Fruit fly (Drosophila melanogaster) whole organism, embryonic: Measurements from ENCODE around the gene Top3beta.
A peak's percentile ranks its signal among the peaks of the same experiment; 100 is the strongest.

Source experiments
- Awh ChIP-seq: fragments of 200-800 bp; sonication (Bioruptor generic); IDR thresholded peaks from 2 replicates; pipeline ENCODE4, ENCODE4 v1.3.6; 2022; ENCODE audit warnings: missing biosample characterization, missing genetic modification characterization
- Bteb2 ChIP-seq: fragments of 200-800 bp; sonication (Bioruptor generic); optimal IDR thresholded peaks from 2 replicates; lab custom pipeline; 2016; ENCODE audit warnings: missing biosample characterization, missing genetic modification characterization
- CG10147 ChIP-seq: fragments of 200-800 bp; sonication (Bioruptor generic); optimal IDR thresholded peaks from 2 replicates; lab custom pipeline; 2019; ENCODE audit warnings: missing biosample characterization, mild to moderate bottlenecking, missing genetic modification characterization, moderate library complexity
- CG11093 ChIP-seq: fragments of 200-800 bp; sonication (Bioruptor generic); IDR thresholded peaks from 3 replicates; pipeline ENCODE4 v1.3.6; 2022; ENCODE audit warnings: missing biosample characterization, missing genetic modification characterization
- CG12104 ChIP-seq: fragments of 200-800 bp; sonication (Bioruptor generic); optimal IDR thresholded peaks from 3 replicates; lab custom pipeline; 2016; ENCODE audit warnings: missing biosample characterization, missing genetic modification characterization
- CG13624 ChIP-seq: fragments of 200-800 bp; sonication (Bioruptor generic); optimal IDR thresholded peaks from 2 replicates; lab custom pipeline; 2016; ENCODE audit warnings: missing biosample characterization, missing genetic modification characterization
- CG14014 ChIP-seq: fragments of 200-800 bp; sonication (Bioruptor generic); IDR thresholded peaks from 2 replicates; pipeline ENCODE4 v1.3.6; 2022; ENCODE audit warnings: missing biosample characterization, missing genetic modification characterization
- CG1602 ChIP-seq: fragments of 200-800 bp; sonication (Bioruptor generic); optimal IDR thresholded peaks from 3 replicates; lab custom pipeline; 2016; ENCODE audit warnings: missing biosample characterization, missing genetic modification characterization
- CG17361 ChIP-seq: fragments of 200-800 bp; sonication (Bioruptor generic); IDR thresholded peaks from 3 replicates; pipeline ENCODE4 v1.3.6; 2022; ENCODE audit warnings: missing biosample characterization, missing genetic modification characterization
- CG18262 ChIP-seq: fragments of 200-800 bp; optimal IDR thresholded peaks from 3 replicates; lab custom pipeline; 2019; ENCODE audit warnings: missing biosample characterization, mild to moderate bottlenecking, missing genetic modification characterization, moderate library complexity
- CG2199 ChIP-seq: fragments of 200-800 bp; sonication (Bioruptor generic); IDR thresholded peaks from 3 replicates; pipeline ENCODE4 v1.3.6; 2022; ENCODE audit warnings: missing biosample characterization, missing genetic modification characterization
- CG31441 ChIP-seq: fragments of 200-800 bp; sonication (Bioruptor generic); IDR thresholded peaks from 2 replicates; pipeline ENCODE4 v1.3.6; 2022; ENCODE audit warnings: missing biosample characterization, missing genetic modification characterization
- CG3163 ChIP-seq: fragments of 200-800 bp; sonication (Bioruptor generic); optimal IDR thresholded peaks from 3 replicates; lab custom pipeline; 2016; ENCODE audit warnings: missing biosample characterization, missing genetic modification characterization
- CG33557 ChIP-seq: fragments of 200-800 bp; sonication (Bioruptor generic); optimal IDR thresholded peaks from 2 replicates; lab custom pipeline; 2019; ENCODE audit warnings: missing biosample characterization, mild to moderate bottlenecking, missing genetic modification characterization, moderate library complexity
- CG34224 ChIP-seq: fragments of 200-800 bp; sonication (Bioruptor generic); IDR thresholded peaks from 3 replicates; pipeline ENCODE4 v1.3.6; 2022; ENCODE audit warnings: missing biosample characterization, missing genetic modification characterization; ENCODE audit not compliant: partially characterized antibody
- CG42726 ChIP-seq: fragments of 200-800 bp; sonication (Bioruptor generic); IDR thresholded peaks from 2 replicates; pipeline ENCODE4 v1.3.6; 2022; ENCODE audit warnings: missing biosample characterization, missing genetic modification characterization; ENCODE audit not compliant: partially characterized antibody
- CG6175 ChIP-seq: fragments of 200-800 bp; sonication (Bioruptor generic); IDR thresholded peaks from 3 replicates; pipeline ENCODE4 v1.3.6; 2022; ENCODE audit warnings: missing biosample characterization, missing genetic modification characterization
- CG6254 ChIP-seq: fragments of 200-800 bp; sonication (Bioruptor generic); optimal IDR thresholded peaks from 3 replicates; lab custom pipeline; 2017; ENCODE audit warnings: mild to moderate bottlenecking, missing biosample characterization, missing genetic modification reagents, missing genetic modification characterization
- CG6683 ChIP-seq: fragments of 200-800 bp; sonication (Bioruptor generic); optimal IDR thresholded peaks from 2 replicates; lab custom pipeline; 2017; ENCODE audit warnings: missing biosample characterization, mild to moderate bottlenecking, missing genetic modification characterization, missing genetic modification reagents
- CG8924 ChIP-seq: fragments of 200-800 bp; optimal IDR thresholded peaks from 3 replicates; lab custom pipeline; 2019; ENCODE audit warnings: missing biosample characterization, mild to moderate bottlenecking, missing genetic modification characterization, moderate library complexity
- CG9817 ChIP-seq: fragments of 200-800 bp; sonication (Bioruptor generic); optimal IDR thresholded peaks from 2 replicates; lab custom pipeline; 2018; ENCODE audit warnings: missing biosample characterization, mild to moderate bottlenecking, missing genetic modification characterization, moderate library complexity
- CoRest ChIP-seq: fragments of 200-800 bp; sonication (Bioruptor generic); optimal IDR thresholded peaks from 3 replicates; lab custom pipeline; 2018; ENCODE audit warnings: missing biosample characterization, mild to moderate bottlenecking, missing genetic modification characterization, moderate library complexity
- Elba2 ChIP-seq: fragments of 200-800 bp; sonication (Bioruptor generic); optimal IDR thresholded peaks from 3 replicates; lab custom pipeline; 2016; ENCODE audit warnings: missing biosample characterization, missing genetic modification characterization
- HLH54F ChIP-seq: fragments of 200-800 bp; sonication (Bioruptor generic); optimal IDR thresholded peaks from 3 replicates; lab custom pipeline; 2016; ENCODE audit warnings: missing biosample characterization, missing genetic modification characterization
- Hmx ChIP-seq: fragments of 200-800 bp; sonication (Bioruptor generic); optimal IDR thresholded peaks from 2 replicates; lab custom pipeline; 2016; ENCODE audit warnings: missing biosample characterization, missing genetic modification characterization
- Mes4 ChIP-seq: fragments of 200-800 bp; sonication (Bioruptor generic); optimal IDR thresholded peaks from 2 replicates; lab custom pipeline; 2016; ENCODE audit warnings: missing biosample characterization, missing genetic modification characterization
- NC2β ChIP-seq: fragments of 200-800 bp; sonication (Bioruptor generic); optimal IDR thresholded peaks from 2 replicates; lab custom pipeline; 2016; ENCODE audit warnings: missing biosample characterization, missing genetic modification characterization
- Nf-YA ChIP-seq: fragments of 200-800 bp; sonication (Bioruptor generic); IDR thresholded peaks from 2 replicates; pipeline ENCODE4 v1.3.6; 2022; ENCODE audit warnings: missing biosample characterization, missing genetic modification characterization
- Opbp ChIP-seq: fragments of 200-800 bp; sonication (Bioruptor generic); IDR thresholded peaks from 3 replicates; pipeline ENCODE4 v1.3.6; 2022; ENCODE audit warnings: missing biosample characterization, missing genetic modification characterization; ENCODE audit not compliant: partially characterized antibody
- Spps ChIP-seq: fragments of 200-800 bp; sonication (Bioruptor generic); optimal IDR thresholded peaks from 2 replicates; lab custom pipeline; 2018; ENCODE audit warnings: missing biosample characterization, mild to moderate bottlenecking, missing genetic modification characterization
- YL-1 ChIP-seq: fragments of 200-800 bp; sonication (Bioruptor generic); optimal IDR thresholded peaks from 3 replicates; lab custom pipeline; 2017; ENCODE audit warnings: missing biosample characterization, mild to moderate bottlenecking, missing genetic modification characterization
- abd-A ChIP-seq: fragments of 200-800 bp; sonication (Bioruptor generic); optimal IDR thresholded peaks from 3 replicates; lab custom pipeline; 2019; ENCODE audit warnings: missing biosample characterization, mild to moderate bottlenecking, missing genetic modification characterization, moderate library complexity
- ase ChIP-seq: fragments of 200-800 bp; sonication (Bioruptor generic); IDR thresholded peaks from 3 replicates; pipeline ENCODE4 v1.3.6; 2022; ENCODE audit warnings: missing biosample characterization, missing genetic modification characterization
- caup ChIP-seq: fragments of 200-800 bp; sonication (Bioruptor generic); optimal IDR thresholded peaks from 3 replicates; lab custom pipeline; 2017; ENCODE audit warnings: missing biosample characterization, mild to moderate bottlenecking, missing genetic modification characterization, moderate library complexity; ENCODE audit not compliant: severe bottlenecking
- corto ChIP-seq: fragments of 200-800 bp; sonication (Bioruptor generic); optimal IDR thresholded peaks from 2 replicates; lab custom pipeline; 2016; ENCODE audit warnings: missing biosample characterization, mild to moderate bottlenecking, missing genetic modification characterization, moderate library complexity
- dm ChIP-seq: fragments of 200-800 bp; sonication (Bioruptor generic); optimal IDR thresholded peaks from 3 replicates; lab custom pipeline; 2016; ENCODE audit warnings: missing biosample characterization, missing genetic modification characterization
- emc ChIP-seq: fragments of 200-800 bp; sonication (Bioruptor generic); optimal IDR thresholded peaks from 2 replicates; lab custom pipeline; 2016; ENCODE audit warnings: missing biosample characterization, missing genetic modification characterization
- fd96Cb ChIP-seq: fragments of 200-800 bp; sonication (Bioruptor generic); optimal IDR thresholded peaks from 2 replicates; lab custom pipeline; 2018; ENCODE audit warnings: missing biosample characterization, mild to moderate bottlenecking, missing genetic modification characterization, moderate library complexity
- fu2 ChIP-seq: fragments of 200-800 bp; sonication (Bioruptor generic); optimal IDR thresholded peaks from 2 replicates; lab custom pipeline; 2016; ENCODE audit warnings: missing biosample characterization, missing genetic modification characterization
- hbn ChIP-seq: fragments of 200-800 bp; sonication (Bioruptor generic); IDR thresholded peaks from 2 replicates; pipeline ENCODE4 v1.3.6; 2022; ENCODE audit warnings: missing biosample characterization, missing genetic modification characterization; ENCODE audit not compliant: partially characterized antibody
- kay ChIP-seq: fragments of 200-800 bp; sonication (Bioruptor generic); optimal IDR thresholded peaks from 2 replicates; lab custom pipeline; 2016; ENCODE audit warnings: missing biosample characterization, missing genetic modification characterization
- ken ChIP-seq: fragments of 200-800 bp; sonication (Bioruptor generic); IDR thresholded peaks from 3 replicates; pipeline ENCODE4 v1.3.6; 2022; ENCODE audit warnings: missing biosample characterization, missing genetic modification characterization
- lmd ChIP-seq: fragments of 200-800 bp; sonication (Bioruptor generic); IDR thresholded peaks from 2 replicates; pipeline ENCODE4 v1.3.6; 2022; ENCODE audit warnings: missing biosample characterization, missing genetic modification characterization
- p53 ChIP-seq: fragments of 200-800 bp; sonication (Bioruptor generic); optimal IDR thresholded peaks from 2 replicates; lab custom pipeline; 2016; ENCODE audit warnings: missing biosample characterization, missing genetic modification characterization
- pita ChIP-seq: fragments of 200-800 bp; sonication (Bioruptor generic); optimal IDR thresholded peaks from 2 replicates; lab custom pipeline; 2017; ENCODE audit warnings: missing biosample characterization, mild to moderate bottlenecking, missing genetic modification characterization
- sim ChIP-seq: fragments of 200-800 bp; sonication (Bioruptor generic); IDR thresholded peaks from 2 replicates; pipeline ENCODE4 v1.3.6; 2022; ENCODE audit warnings: missing biosample characterization, missing genetic modification characterization
- sob ChIP-seq: fragments of 200-800 bp; sonication (Bioruptor generic); IDR thresholded peaks from 2 replicates; pipeline ENCODE4 v1.3.6; 2022; ENCODE audit warnings: missing biosample characterization, missing genetic modification characterization
- ttk ChIP-seq: fragments of 200-800 bp; sonication (Bioruptor generic); IDR thresholded peaks from 2 replicates; pipeline ENCODE4 v2.1.2; 2022; ENCODE audit warnings: missing biosample characterization, missing genetic modification characterization
- vvl ChIP-seq: fragments of 200-800 bp; sonication (Bioruptor generic); IDR thresholded peaks from 2 replicates; pipeline ENCODE4 v1.3.6; 2022; ENCODE audit warnings: missing biosample characterization, missing genetic modification characterization
- wek ChIP-seq: fragments of 200-800 bp; sonication (Bioruptor generic); optimal IDR thresholded peaks from 3 replicates; lab custom pipeline; 2018; ENCODE audit warnings: missing biosample characterization, mild to moderate bottlenecking, missing genetic modification characterization, moderate library complexity

Gene Top3beta

DNA sequence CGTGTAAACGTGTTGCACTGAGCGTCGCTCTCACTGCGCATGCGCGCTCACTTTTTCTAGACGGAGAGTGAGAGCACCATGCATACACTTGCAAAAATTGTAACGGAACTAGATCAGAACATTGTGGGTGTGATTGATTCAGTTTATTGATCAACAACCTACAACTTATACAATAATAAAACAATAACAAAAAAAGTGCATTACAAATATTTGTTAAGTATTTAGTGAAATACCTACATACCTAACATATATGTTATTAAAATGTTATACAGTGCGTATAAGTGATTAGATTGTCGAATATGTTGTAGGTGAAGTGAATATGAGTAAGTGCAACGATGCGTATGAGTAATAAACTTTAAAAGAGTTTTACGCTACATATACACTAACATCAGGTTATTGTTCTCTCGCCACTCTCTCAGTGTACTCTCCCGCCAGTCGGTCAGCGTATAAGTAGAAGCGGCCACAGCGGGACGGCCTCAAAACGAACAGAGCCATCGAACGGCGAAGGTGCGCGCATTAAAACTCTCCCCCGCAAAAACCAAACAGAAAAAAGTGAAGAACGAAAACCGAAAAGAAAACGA is 42.7 kb upstream of the Top3beta start, which contains the start of gene CG42240 (continued):
- TF ChIP-seq CG6683 (GFP tag; lab: Kevin White, UChicago) (peak; percentile 81), NC2β (GFP tag; lab: Kevin White, UChicago) (peak; percentile 71), Hmx (GFP tag; lab: Kevin White, UChicago) (peak; percentile 62), CG31441 (GFP tag; lab: Robert Waterston, UW) (peak; percentile 96), Elba2 (GFP tag; lab: Kevin White, UChicago) (no peak), CG14014 (GFP tag; lab: Robert Waterston, UW) (peak; percentile 72), Opbp (GFP tag; lab: Robert Waterston, UW) (no peak), Awh (GFP tag; lab: Robert Waterston, UW) (peak; percentile 65; the same call in 1 of the 2 replicates), CG13624 (GFP tag; lab: Kevin White, UChicago) (peak; percentile 63), CG33557 (GFP tag; lab: Kevin White, UChicago) (peak; percentile 71), fd96Cb (peak; percentile 92), CG17361 (GFP tag; lab: Robert Waterston, UW) (peak; percentile 98), CoRest (tag; lab: Kevin White, UChicago) (peak; percentile 95), ttk (GFP tag; lab: Robert Waterston, UW) (peak; percentile 77), fu2 (GFP tag; lab: Kevin White, UChicago) (peak; percentile 66), CG6254 (GFP tag; lab: Kevin White, UChicago) (peak; percentile 87), Bteb2 (GFP tag; lab: Kevin White, UChicago) (peak; percentile 87), CG8924 (peak; percentile 95), CG42726 (no peak), HLH54F (GFP tag; lab: Kevin White, UChicago) (peak; percentile 72), vvl (peak; percentile 78), CG2199 (GFP tag; lab: Robert Waterston, UW) (no peak), dm (GFP tag; lab: Kevin White, UChicago) (peak; percentile 50), abd-A (peak; percentile 57), ken (GFP tag; lab: Robert Waterston, UW) (0 out of 3 replicates have a peak, but pooled peaks have one; percentile 48), corto (GFP tag; lab: Kevin White, UChicago) (peak; percentile 63), CG12104 (peak; percentile 91), CG18262 (peak; percentile 97), CG10147 (GFP tag; lab: Kevin White, UChicago) (peak; percentile 92), emc (peak; percentile 56), YL-1 (GFP tag; lab: Kevin White, UChicago) (peak; percentile 82), pita (GFP tag; lab: Kevin White, UChicago) (no peak), sob (GFP tag; lab: Robert Waterston, UW) (peak; percentile 73), sim (GFP tag; lab: Robert Waterston, UW) (no peak), CG1602 (GFP tag; lab: Kevin White, UChicago) (peak; percentile 89), p53 (GFP tag; lab: Kevin White, UChicago) (no peak), caup (GFP tag; lab: Kevin White, UChicago) (peak; percentile 85), kay (GFP tag; lab: Kevin White, UChicago) (peak; percentile 86), CG9817 (tag; lab: Kevin White, UChicago) (peak; percentile 82), ase (GFP tag; lab: Robert Waterston, UW) (peak; percentile 58; the same call in 1 of the 3 replicates), CG6175 (GFP tag; lab: Robert Waterston, UW) (no peak), CG3163 (GFP tag; lab: Kevin White, UChicago) (peak; percentile 1), CG34224 (GFP tag; lab: Robert Waterston, UW) (no peak), wek (GFP tag; lab: Kevin White, UChicago) (peak; percentile 68), CG11093 (GFP tag; lab: Robert Waterston, UW) (peak; percentile 74), Mes4 (GFP tag; lab: Kevin White, UChicago) (peak; percentile 82), Spps (tag; lab: Kevin White, UChicago) (peak; percentile 81), hbn (GFP tag; lab: Robert Waterston, UW) (no peak), Nf-YA (GFP tag; lab: Robert Waterston, UW) (peak; percentile 56; the same call in 1 of the 2 replicates), lmd (GFP tag; lab: Robert Waterston, UW) (peak; percentile 84)
